Fruit fly (Drosophila melanogaster): Measurements from ENCODE around the gene CG33928.

Gene CG33928

dm6 chr2L:17484174-17484573 lies 47.8 kb upstream of the CG33928 start, which contains the start of the genes GCS2beta and CG5131 (continued):
- TF ChIP-seq vnd (GFP tag; IDR thresholded peaks at IDR 0.05; ENCODE audit: partially characterized antibody): peak; percentile 89
- TF ChIP-seq CG32532 (GFP tag; IDR thresholded peaks at IDR 0.05): peak; percentile 97
- peak; percentile 96 for TF ChIP-seq Dip3 (GFP tag; optimal IDR thresholded peaks at IDR 0.05)
- peak; percentile 91 for TF ChIP-seq Drgx (GFP tag; IDR thresholded peaks at IDR 0.05)
- peak; percentile 94 for TF ChIP-seq Ada2b (GFP tag; IDR thresholded peaks at IDR 0.05)
- TF ChIP-seq CG6654 (GFP tag; optimal IDR thresholded peaks at IDR 0.05): peak; percentile 72
- TF ChIP-seq ac (GFP tag; optimal IDR thresholded peaks at IDR 0.05): peak; percentile 48
- TF ChIP-seq ttk (GFP tag; IDR thresholded peaks at IDR 0.05): peak; percentile 94
- TF ChIP-seq Awh (GFP tag; IDR thresholded peaks at IDR 0.05): peak; percentile 87
- TF ChIP-seq wor (GFP tag; IDR thresholded peaks at IDR 0.05): peak; percentile 85
- TF ChIP-seq Doc2 (GFP tag; IDR thresholded peaks at IDR 0.05): peak; percentile 87
- peak; percentile 82 for TF ChIP-seq croc (GFP tag; conservative IDR thresholded peaks at IDR 0.05)
- peak; percentile 80 for TF ChIP-seq B-H2 (GFP tag; optimal IDR thresholded peaks at IDR 0.05)
- TF ChIP-seq toy (GFP tag; IDR thresholded peaks at IDR 0.05): peak; percentile 71; the same call in 1 of the 2 replicates
- no peak for TF ChIP-seq onecut (GFP tag; IDR thresholded peaks at IDR 0.05)
- TF ChIP-seq CTCF (GFP tag; optimal IDR thresholded peaks at IDR 0.05): peak; percentile 50
- TF ChIP-seq H15 (GFP tag; IDR thresholded peaks at IDR 0.05): peak; percentile 92
- peak; percentile 95 for TF ChIP-seq CG6272 (GFP tag; IDR thresholded peaks at IDR 0.05)
- TF ChIP-seq Hmx (GFP tag; optimal IDR thresholded peaks at IDR 0.05): peak; percentile 86
- peak; percentile 71 for TF ChIP-seq CG6254 (GFP tag; optimal IDR thresholded peaks at IDR 0.05)
- peak; percentile 74; the same call in 2 of the 3 replicates for TF ChIP-seq zen2 (GFP tag; IDR thresholded peaks at IDR 0.05; ENCODE audit: partially characterized antibody)
- TF ChIP-seq Ets65A (GFP tag): peak; percentile 100
- peak; percentile 88 for TF ChIP-seq dm (GFP tag; optimal IDR thresholded peaks at IDR 0.05)
- no peak for TF ChIP-seq ash1 (GFP tag; optimal IDR thresholded peaks at IDR 0.05)
- TF ChIP-seq lola (GFP tag; optimal IDR thresholded peaks at IDR 0.05): peak in 1 of 3 experiments; percentile 84
- TF ChIP-seq CG3995 (GFP tag; optimal IDR thresholded peaks at IDR 0.05): peak; percentile 71
- TF ChIP-seq CG9437 (GFP tag; optimal IDR thresholded peaks at IDR 0.05): peak; percentile 97
- peak; percentile 90 for TF ChIP-seq fd3F (GFP tag; optimal IDR thresholded peaks at IDR 0.05)
- peak; percentile 94 for TF ChIP-seq CG16813 (GFP tag; IDR thresholded peaks at IDR 0.05; ENCODE audit: partially characterized antibody)
- peak; percentile 92 for TF ChIP-seq crc (GFP tag; optimal IDR thresholded peaks at IDR 0.05)
- TF ChIP-seq CG7745 (tag; optimal IDR thresholded peaks at IDR 0.05): no peak
- peak; percentile 90 for TF ChIP-seq CG17186 (GFP tag; optimal IDR thresholded peaks at IDR 0.05)
- TF ChIP-seq CG1233 (GFP tag; optimal IDR thresholded peaks at IDR 0.05): peak; percentile 88
- peak; percentile 98 for TF ChIP-seq lilli (GFP tag; optimal IDR thresholded peaks at IDR 0.05)
- no peak for TF ChIP-seq prd (optimal IDR thresholded peaks at IDR 0.05)
- peak; percentile 96 for TF ChIP-seq prd (GFP tag; IDR thresholded peaks at IDR 0.05)
- peak; percentile 90 for TF ChIP-seq caup (GFP tag; optimal IDR thresholded peaks at IDR 0.05; ENCODE audit: severe bottlenecking)
- TF ChIP-seq br (optimal IDR thresholded peaks at IDR 0.05): no peak
- TF ChIP-seq hb (GFP tag; IDR thresholded peaks at IDR 0.05; ENCODE audit: partially characterized antibody): peak; percentile 91
- peak; percentile 93 for TF ChIP-seq Camta (GFP tag; optimal IDR thresholded peaks at IDR 0.05)
- TF ChIP-seq nau (GFP tag; optimal IDR thresholded peaks at IDR 0.05): peak; percentile 85
- TF ChIP-seq lbe (GFP tag; optimal IDR thresholded peaks at IDR 0.05): no peak
- peak; percentile 83 for TF ChIP-seq CG8765 (GFP tag; IDR thresholded peaks at IDR 0.05)
- peak; percentile 75 for TF ChIP-seq Ravus (GFP tag; IDR thresholded peaks at IDR 0.05)
- peak; percentile 93 for TF ChIP-seq Hmr (GFP tag; optimal IDR thresholded peaks at IDR 0.05)
- peak; percentile 76 for TF ChIP-seq mirr (GFP tag; optimal IDR thresholded peaks at IDR 0.05)
- peak; percentile 97 for TF ChIP-seq HmgZ (tag; optimal IDR thresholded peaks at IDR 0.05)
